Worm (Caenorhabditis elegans): ENCODE data around the gene mans-4.

DNA sequence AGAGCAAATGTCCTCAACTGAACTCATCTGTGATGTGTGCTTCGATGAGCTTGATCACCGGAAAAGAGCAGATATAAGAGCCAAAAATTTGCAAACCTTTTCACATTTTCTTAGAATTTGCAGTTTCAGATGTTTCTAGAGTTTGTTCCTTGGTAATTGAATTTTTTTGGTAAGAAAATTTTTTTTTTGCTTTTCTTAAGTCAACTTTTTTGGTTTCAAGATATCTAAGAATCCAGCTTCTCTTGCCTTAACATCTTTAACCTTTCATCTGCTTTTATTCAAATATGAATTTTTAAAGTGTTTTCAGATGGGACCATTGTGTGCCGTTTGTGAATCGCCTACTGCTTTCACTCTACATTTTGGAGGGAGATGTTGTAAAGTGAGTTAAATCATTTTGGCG, 8.7 kb downstream of the mans-4 start, which contains the start of gene nhr-11:
- TF ChIP-seq nhr-76 (tag; optimal IDR thresholded peaks at IDR 0.05) (no peak), xbp-1 (tag; optimal IDR thresholded peaks at IDR 0.05) (no peak), zip-4 (GFP tag; optimal IDR thresholded peaks at IDR 0.05) (no peak), ztf-11 (tag; optimal IDR thresholded peaks at IDR 0.05) (no peak), vab-15 (tag; optimal IDR thresholded peaks at IDR 0.05) (no peak), lin-13 (GFP tag; optimal IDR thresholded peaks at IDR 0.05) (no peak), dpl-1 (GFP tag; optimal IDR thresholded peaks at IDR 0.05) (no peak)
